Fruit fly (Drosophila melanogaster) whole organism, prepupa: ENCODE measurements around the gene CG2993.

Source experiments
- Blimp-1 ChIP-seq: fragments of 200-800 bp; sonication (Bioruptor generic); optimal IDR thresholded peaks from 3 replicates; lab custom pipeline; 2017; ENCODE audit warnings: missing biosample characterization, missing genetic modification characterization, mild to moderate bottlenecking, moderate library complexity, missing genetic modification reagents
- CG10631 ChIP-seq: fragments of 200-800 bp; sonication (Bioruptor generic); optimal IDR thresholded peaks from 2 replicates; lab custom pipeline; 2016; ENCODE audit warnings: missing biosample characterization, missing genetic modification characterization
- CG10669 ChIP-seq: fragments of 200-800 bp; sonication (Bioruptor generic); optimal IDR thresholded peaks from 3 replicates; lab custom pipeline; 2018; ENCODE audit warnings: missing biosample characterization, mild to moderate bottlenecking, missing genetic modification characterization, moderate library complexity
- CG11294 ChIP-seq: fragments of 200-800 bp; sonication (Bioruptor generic); IDR thresholded peaks from 2 replicates; pipeline ENCODE4 v1.3.6; 2022; ENCODE audit warnings: missing biosample characterization, missing genetic modification characterization
- CG11762 ChIP-seq: fragments of 200-800 bp; sonication (Bioruptor generic); optimal IDR thresholded peaks from 3 replicates; lab custom pipeline; 2016; ENCODE audit warnings: missing biosample characterization, missing genetic modification characterization; ENCODE audit not compliant: insufficient read depth
- CG15336 ChIP-seq: fragments of 200-800 bp; sonication (Bioruptor generic); IDR thresholded peaks from 2 replicates; pipeline ENCODE4 v1.3.6; 2022; ENCODE audit warnings: missing biosample characterization, missing genetic modification characterization
- CG3032 ChIP-seq: fragments of 200-800 bp; optimal IDR thresholded peaks from 2 replicates; lab custom pipeline; 2019; ENCODE audit warnings: missing biosample characterization, mild to moderate bottlenecking, missing genetic modification characterization, moderate library complexity
- CG31627 ChIP-seq: fragments of 200-800 bp; sonication (Bioruptor generic); optimal IDR thresholded peaks from 3 replicates; lab custom pipeline; 2016; ENCODE audit warnings: missing biosample characterization, missing genetic modification characterization
- CG34406 ChIP-seq: fragments of 200-800 bp; sonication (Bioruptor generic); optimal IDR thresholded peaks from 3 replicates; lab custom pipeline; 2016; ENCODE audit warnings: missing biosample characterization, missing genetic modification characterization
- CG3919 ChIP-seq: fragments of 200-800 bp; sonication (Bioruptor generic); optimal IDR thresholded peaks from 3 replicates; lab custom pipeline; 2016; ENCODE audit warnings: missing biosample characterization, missing genetic modification characterization
- CG4318 ChIP-seq: fragments of 200-800 bp; sonication (Bioruptor generic); optimal IDR thresholded peaks from 3 replicates; lab custom pipeline; 2017; ENCODE audit warnings: missing biosample characterization, mild to moderate bottlenecking, missing genetic modification characterization
- CG6163 ChIP-seq: fragments of 200-800 bp; sonication (Bioruptor generic); IDR thresholded peaks from 3 replicates; pipeline ENCODE4 v1.3.6; 2022; ENCODE audit warnings: missing biosample characterization, missing genetic modification characterization
- CG6792 ChIP-seq: fragments of 200-800 bp; sonication (Bioruptor generic); optimal IDR thresholded peaks from 3 replicates; lab custom pipeline; 2016; ENCODE audit warnings: missing biosample characterization, missing genetic modification characterization
- CG6808 ChIP-seq: fragments of 200-800 bp; sonication (Bioruptor generic); optimal IDR thresholded peaks from 3 replicates; lab custom pipeline; 2017; ENCODE audit warnings: missing biosample characterization, missing genetic modification characterization, mild to moderate bottlenecking, moderate library complexity, missing genetic modification reagents
- CG6854 ChIP-seq: fragments of 200-800 bp; sonication (Bioruptor generic); optimal IDR thresholded peaks from 2 replicates; lab custom pipeline; 2017; ENCODE audit warnings: missing biosample characterization, mild to moderate bottlenecking, missing genetic modification characterization
- CG8119 ChIP-seq: fragments of 200-800 bp; sonication (Bioruptor generic); IDR thresholded peaks from 3 replicates; pipeline ENCODE4 v1.3.6; 2022; ENCODE audit warnings: missing biosample characterization, missing genetic modification characterization
- CG8319 ChIP-seq: fragments of 200-800 bp; sonication (Bioruptor generic); optimal IDR thresholded peaks from 3 replicates; lab custom pipeline; 2016; ENCODE audit warnings: missing biosample characterization, missing genetic modification characterization
- CG8632 ChIP-seq: fragments of 200-800 bp; sonication (Bioruptor generic); optimal IDR thresholded peaks from 3 replicates; lab custom pipeline; 2016; ENCODE audit warnings: missing biosample characterization, missing genetic modification characterization
- CG9139 ChIP-seq: fragments of 200-800 bp; sonication (Bioruptor generic); optimal IDR thresholded peaks from 3 replicates; lab custom pipeline; 2017; ENCODE audit warnings: missing biosample characterization, mild to moderate bottlenecking, missing genetic modification characterization
- Eip75B ChIP-seq: fragments of 200-800 bp; sonication (Bioruptor generic); optimal IDR thresholded peaks from 3 replicates; lab custom pipeline; 2016; ENCODE audit warnings: missing biosample characterization, missing genetic modification characterization
- Eip78C ChIP-seq: fragments of 200-800 bp; sonication (Bioruptor generic); peaks from one replicate; lab custom pipeline; 2016; ENCODE audit warnings: missing biosample characterization, missing genetic modification characterization
- Ets21C ChIP-seq: fragments of 200-800 bp; sonication (Bioruptor generic); optimal IDR thresholded peaks from 3 replicates; lab custom pipeline; 2016; ENCODE audit warnings: missing biosample characterization, missing genetic modification characterization
- Ets96B ChIP-seq: fragments of 200-800 bp; optimal IDR thresholded peaks from 2 replicates; lab custom pipeline; 2019; ENCODE audit warnings: missing biosample characterization, mild to moderate bottlenecking, missing genetic modification characterization, moderate library complexity
- Gug ChIP-seq: fragments of 200-800 bp; sonication (Bioruptor generic); IDR thresholded peaks from 2 replicates; pipeline ENCODE4 v1.3.6; 2022; ENCODE audit warnings: missing biosample characterization, missing genetic modification characterization
- Hr38 ChIP-seq: sonication (Bioruptor generic); optimal IDR thresholded peaks from 2 replicates; lab custom pipeline; 2016; ENCODE audit warnings: missing biosample characterization, missing genetic modification characterization
- Hr4 ChIP-seq: fragments of 200-800 bp; sonication (Bioruptor generic); optimal IDR thresholded peaks from 3 replicates; lab custom pipeline; 2016; ENCODE audit warnings: missing biosample characterization, missing genetic modification characterization
- Lpt ChIP-seq: fragments of 200-800 bp; sonication (Bioruptor generic); optimal IDR thresholded peaks from 3 replicates; lab custom pipeline; 2016; ENCODE audit warnings: missing biosample characterization, missing genetic modification characterization
- Met ChIP-seq: fragments of 200-800 bp; sonication (Bioruptor generic); optimal IDR thresholded peaks from 3 replicates; lab custom pipeline; 2016; ENCODE audit warnings: missing biosample characterization, missing genetic modification characterization
- OdsH ChIP-seq: fragments of 200-800 bp; sonication (Bioruptor generic); optimal IDR thresholded peaks from 3 replicates; lab custom pipeline; 2016; ENCODE audit warnings: missing biosample characterization, missing genetic modification characterization
- Smox ChIP-seq: fragments of 200-800 bp; sonication (Bioruptor generic); optimal IDR thresholded peaks from 3 replicates; lab custom pipeline; 2016; ENCODE audit warnings: missing biosample characterization, missing genetic modification characterization
- Sox102F ChIP-seq: fragments of 200-800 bp; sonication (Bioruptor generic); optimal IDR thresholded peaks from 2 replicates; lab custom pipeline; 2016; ENCODE audit warnings: missing biosample characterization, mild to moderate bottlenecking, missing genetic modification characterization
- Sox15 ChIP-seq: fragments of 200-800 bp; sonication (Bioruptor generic); optimal IDR thresholded peaks from 3 replicates; lab custom pipeline; 2016; ENCODE audit warnings: missing biosample characterization, missing genetic modification characterization
- achi ChIP-seq: fragments of 200-800 bp; sonication (Bioruptor generic); optimal IDR thresholded peaks from 3 replicates; lab custom pipeline; 2016; ENCODE audit warnings: missing biosample characterization, missing genetic modification characterization
- acj6 ChIP-seq: fragments of 200-800 bp; sonication (Bioruptor generic); optimal IDR thresholded peaks from 3 replicates; lab custom pipeline; 2016; ENCODE audit warnings: missing biosample characterization, missing genetic modification characterization
- cyc ChIP-seq: fragments of 200-800 bp; sonication (Bioruptor generic); optimal IDR thresholded peaks from 3 replicates; lab custom pipeline; 2016; ENCODE audit warnings: missing biosample characterization, missing genetic modification characterization
- dac ChIP-seq: fragments of 200-800 bp; sonication (Bioruptor generic); optimal IDR thresholded peaks from 2 replicates; lab custom pipeline; 2017; ENCODE audit warnings: missing biosample characterization, mild to moderate bottlenecking, missing genetic modification characterization
- eg ChIP-seq: fragments of 200-800 bp; sonication (Bioruptor generic); IDR thresholded peaks from 3 replicates; pipeline ENCODE4 v1.3.6; 2022; ENCODE audit warnings: missing biosample characterization, missing genetic modification characterization
- esn ChIP-seq: fragments of 200-800 bp; sonication (Bioruptor generic); optimal IDR thresholded peaks from 2 replicates; lab custom pipeline; 2016; ENCODE audit warnings: missing biosample characterization, mild to moderate bottlenecking, missing genetic modification characterization, moderate library complexity
- fd59A ChIP-seq: fragments of 200-800 bp; sonication (Bioruptor generic); optimal IDR thresholded peaks from 2 replicates; lab custom pipeline; 2017; ENCODE audit warnings: missing biosample characterization, mild to moderate bottlenecking, missing genetic modification characterization, missing genetic modification reagents
- fd85E ChIP-seq: fragments of 200-800 bp; sonication (Bioruptor generic); optimal IDR thresholded peaks from 3 replicates; lab custom pipeline; 2016; ENCODE audit warnings: missing biosample characterization, missing genetic modification characterization
- fkh ChIP-seq: fragments of 200-800 bp; sonication (Bioruptor generic); optimal IDR thresholded peaks from 3 replicates; lab custom pipeline; 2017; ENCODE audit warnings: missing biosample characterization, mild to moderate bottlenecking, missing genetic modification characterization, moderate library complexity
- net ChIP-seq: fragments of 200-800 bp; sonication (Bioruptor generic); optimal IDR thresholded peaks from 3 replicates; lab custom pipeline; 2016; ENCODE audit warnings: missing biosample characterization, missing genetic modification characterization
- pdm3 ChIP-seq: fragments of 200-800 bp; sonication (Bioruptor generic); optimal IDR thresholded peaks from 3 replicates; lab custom pipeline; 2016; ENCODE audit warnings: missing biosample characterization, missing genetic modification characterization
- salr ChIP-seq, 2 experiments: fragments of 200-800 bp; sonication (Bioruptor generic); optimal IDR thresholded peaks; 3 replicates each; lab custom pipeline; 2016 to 2018; ENCODE audit warnings: missing biosample characterization in 2 of 2, missing genetic modification characterization in 2 of 2, mild to moderate bottlenecking in 1 of 2
- spab ChIP-seq: fragments of 200-800 bp; sonication (Bioruptor generic); optimal IDR thresholded peaks from 2 replicates; lab custom pipeline; 2017; ENCODE audit warnings: missing biosample characterization, mild to moderate bottlenecking, missing genetic modification characterization, missing genetic modification reagents
- ss ChIP-seq, 2 experiments: fragments of 200-800 bp; sonication (Bioruptor generic); optimal IDR thresholded peaks; 2 replicates in 1 of 2; 3 replicates in 1 of 2; lab custom pipeline; 2017 to 2018; ENCODE audit warnings: mild to moderate bottlenecking in 2 of 2, missing biosample characterization in 2 of 2, missing genetic modification characterization in 2 of 2, moderate library complexity in 1 of 2
- svp ChIP-seq: fragments of 200-800 bp; sonication (Bioruptor generic); peaks from one replicate; lab custom pipeline; 2016; ENCODE audit warnings: missing biosample characterization, missing genetic modification characterization
- topi ChIP-seq: fragments of 200-800 bp; sonication (Bioruptor generic); optimal IDR thresholded peaks from 3 replicates; lab custom pipeline; 2016; ENCODE audit warnings: missing biosample characterization, missing genetic modification characterization
- vri ChIP-seq: fragments of 200-800 bp; sonication (Bioruptor generic); optimal IDR thresholded peaks from 3 replicates; lab custom pipeline; 2016; ENCODE audit warnings: missing biosample characterization, mild to moderate bottlenecking, missing genetic modification characterization

CG2993 gene

dm6 chr3R:7809662-7810621 lies at the start of gene CG2993, which contains the start of gene sgll:
Gene CG2993, minus strand, starts transcription at chr3R:7810014.
Gene sgll, plus strand, starts transcription at chr3R:7810532.
- TF ChIP-seq CG34406 (GFP tag; lab: Kevin White, UChicago) (peak; percentile 61), CG10631 (GFP tag; lab: Kevin White, UChicago) (peak; percentile 73), CG11294 (GFP tag; lab: Robert Waterston, UW) (peak; percentile 41; the same call in 1 of the 2 replicates), Eip75B (peak; percentile 49), Smox (GFP tag; lab: Kevin White, UChicago) (peak; percentile 79), net (peak; percentile 55), pdm3 (peak; percentile 85), CG3919 (GFP tag; lab: Kevin White, UChicago) (peak; percentile 85), Met (GFP tag; lab: Kevin White, UChicago) (peak; percentile 84), CG6808 (GFP tag; lab: Kevin White, UChicago) (peak; percentile 50), CG3032 (tag; lab: Kevin White, UChicago) (peak; percentile 50), Hr4 (peak; percentile 60), Eip78C (peak; percentile 91), fkh (GFP tag; lab: Kevin White, UChicago) (peak; percentile 88), CG8119 (GFP tag; lab: Robert Waterston, UW) (no peak), CG8319 (GFP tag; lab: Kevin White, UChicago) (peak; percentile 70), svp (peak; percentile 87), CG11762 (GFP tag; lab: Kevin White, UChicago) (peak; percentile 29), Gug (GFP tag; lab: Robert Waterston, UW) (peak; percentile 28; the same call in 1 of the 2 replicates), Blimp-1 (GFP tag; lab: Kevin White, UChicago) (peak; percentile 36), CG8632 (GFP tag; lab: Kevin White, UChicago) (no peak), spab (GFP tag; lab: Kevin White, UChicago) (peak; percentile 11), Sox15 (GFP tag; lab: Kevin White, UChicago) (peak; percentile 80), CG6792 (peak; percentile 75), OdsH (GFP tag; lab: Kevin White, UChicago) (peak; percentile 88), Hr38 (no peak), vri (GFP tag; lab: Kevin White, UChicago) (peak; percentile 64), CG6854 (no peak), achi (GFP tag; lab: Kevin White, UChicago) (peak; percentile 57), CG15336 (GFP tag; lab: Robert Waterston, UW) (no peak), CG6163 (GFP tag; lab: Robert Waterston, UW) (peak; percentile 59; the same call in 1 of the 3 replicates), topi (GFP tag; lab: Kevin White, UChicago) (peak; percentile 71), acj6 (GFP tag; lab: Kevin White, UChicago) (peak; percentile 85), Ets96B (no peak), fd59A (GFP tag; lab: Kevin White, UChicago) (peak; percentile 48), Lpt (GFP tag; lab: Kevin White, UChicago) (peak; percentile 41), Sox102F (GFP tag; lab: Kevin White, UChicago) (peak; percentile 61), CG10669 (GFP tag; lab: Kevin White, UChicago) (peak; percentile 66), CG31627 (peak; percentile 97), eg (peak; percentile 56; the same call in 2 of the 3 replicates), Ets21C (GFP tag; lab: Kevin White, UChicago) (peak; percentile 80), dac (GFP tag; lab: Kevin White, UChicago) (peak; percentile 83), fd85E (GFP tag; lab: Kevin White, UChicago) (peak; percentile 20), ss (GFP tag; optimal IDR thresholded peaks at IDR 0.05; lab: Kevin White, UChicago) (no peak), CG9139 (no peak), esn (peak; percentile 90), cyc (GFP tag; lab: Kevin White, UChicago) (peak; percentile 97), salr (GFP tag; optimal IDR thresholded peaks at IDR 0.05; lab: Kevin White, UChicago) (peak in 1 of 2 experiments; percentile 88), CG4318 (GFP tag; lab: Kevin White, UChicago) (peak; percentile 52)
